Worm (Caenorhabditis elegans) whole organism, L2 larva: ENCODE data around the gene daf-5.
A peak's percentile ranks its signal among the peaks of the same experiment; 100 is the strongest.

Experiments
- C34F6.9 ChIP-seq: fragments of 150-350 bp; optimal IDR thresholded peaks from 2 replicates; lab custom pipeline; 2014; ENCODE audit warnings: missing biosample characterization, missing genetic modification characterization
- F13H6.1 ChIP-seq: sonication (generic microtip); optimal IDR thresholded peaks from 2 replicates; lab custom pipeline; 2016; ENCODE audit warnings: missing genetic modification characterization, missing compliant biosample characterization
- Y55F3AM.14 ChIP-seq: fragments of 200-800 bp; sonication (Bioruptor generic); optimal IDR thresholded peaks from 2 replicates; lab custom pipeline; 2018; ENCODE audit warnings: mild to moderate bottlenecking, missing genetic modification characterization, missing compliant biosample characterization
- ZK546.5 ChIP-seq: sonication (generic microtip); optimal IDR thresholded peaks from 2 replicates; lab custom pipeline; 2017; ENCODE audit warnings: missing biosample characterization, missing genetic modification characterization
- alr-1 ChIP-seq: fragments of 150-350 bp; optimal IDR thresholded peaks from 2 replicates; lab custom pipeline; 2014; ENCODE audit warnings: missing biosample characterization, missing genetic modification characterization
- aly-2 ChIP-seq: fragments of 150-350 bp; optimal IDR thresholded peaks from 2 replicates; lab custom pipeline; 2014; ENCODE audit warnings: missing biosample characterization, missing genetic modification characterization
- ama-1 ChIP-seq: fragments of 150-350 bp; optimal IDR thresholded peaks from 2 replicates; lab custom pipeline; 2018; ENCODE audit warnings: inconsistent platforms
- blmp-1 ChIP-seq: sonication (generic microtip); optimal IDR thresholded peaks from 2 replicates; lab custom pipeline; 2017; ENCODE audit warnings: missing genetic modification characterization, mild to moderate bottlenecking, missing compliant biosample characterization, antibody characterized with exemption, moderate library complexity; ENCODE audit not compliant: insufficient read depth
- ceh-16 ChIP-seq: fragments of 150-350 bp; optimal IDR thresholded peaks from 2 replicates; lab custom pipeline; 2014; ENCODE audit warnings: missing biosample characterization, missing genetic modification characterization
- crh-2 ChIP-seq: sonication (generic microtip); optimal IDR thresholded peaks from 2 replicates; lab custom pipeline; 2017; ENCODE audit warnings: missing biosample characterization, missing genetic modification characterization
- dmd-4 ChIP-seq: sonication (generic microtip); optimal IDR thresholded peaks from 2 replicates; lab custom pipeline; 2017; ENCODE audit warnings: missing biosample characterization, missing genetic modification characterization
- egl-27 ChIP-seq: sonication (generic microtip); optimal IDR thresholded peaks from 3 replicates; lab custom pipeline; 2017; ENCODE audit warnings: missing biosample characterization, missing genetic modification reagents, missing genetic modification characterization
- elt-1 ChIP-seq: fragments of 150-350 bp; optimal IDR thresholded peaks from 2 replicates; lab custom pipeline; 2014; ENCODE audit warnings: missing biosample characterization, missing genetic modification characterization
- elt-3 ChIP-seq: sonication (generic microtip); optimal IDR thresholded peaks from 2 replicates; lab custom pipeline; 2017; ENCODE audit warnings: missing biosample characterization, missing genetic modification characterization
- fos-1 ChIP-seq: fragments of 150-350 bp; optimal IDR thresholded peaks from 2 replicates; lab custom pipeline; 2014; ENCODE audit warnings: missing biosample characterization, missing genetic modification characterization
- gmeb-1 ChIP-seq: fragments of 150-350 bp; optimal IDR thresholded peaks from 2 replicates; lab custom pipeline; 2014; ENCODE audit warnings: missing biosample characterization, missing genetic modification characterization
- lin-11 ChIP-seq: fragments of 150-350 bp; sonication (generic microtip); optimal IDR thresholded peaks from 2 replicates; lab custom pipeline; 2014; ENCODE audit warnings: missing biosample characterization, missing genetic modification characterization, inconsistent platforms, mixed read lengths
- lin-13 ChIP-seq: fragments of 150-350 bp; optimal IDR thresholded peaks from 2 replicates; lab custom pipeline; 2014; ENCODE audit warnings: missing biosample characterization, missing genetic modification reagents, missing genetic modification characterization
- lin-39 ChIP-seq: fragments of 150-350 bp; optimal IDR thresholded peaks from 2 replicates; lab custom pipeline; 2014; ENCODE audit warnings: missing biosample characterization, missing genetic modification reagents, missing genetic modification characterization
- lsy-2 ChIP-seq, 2 experiments: fragments of 150-350 bp in 1 of 2; sonication (generic microtip) in 1 of 2; optimal IDR thresholded peaks; 2 replicates each; lab custom pipeline; 2014 to 2017; ENCODE audit warnings: missing biosample characterization in 2 of 2, missing genetic modification characterization in 2 of 2
- mab-5 ChIP-seq: fragments of 150-350 bp; optimal IDR thresholded peaks from 2 replicates; lab custom pipeline; 2014; ENCODE audit warnings: missing biosample characterization, missing genetic modification characterization
- mbf-1 ChIP-seq: sonication (generic microtip); optimal IDR thresholded peaks from 2 replicates; lab custom pipeline; 2017; ENCODE audit warnings: missing biosample characterization, missing genetic modification characterization
- mdl-1 ChIP-seq, 2 experiments: fragments of 150-350 bp in 1 of 2; sonication (generic microtip) in 1 of 2; optimal IDR thresholded peaks; 2 replicates each; lab custom pipeline; 2017; ENCODE audit warnings: missing biosample characterization in 2 of 2, missing genetic modification characterization in 2 of 2
- nhr-10 ChIP-seq: sonication (generic microtip); optimal IDR thresholded peaks from 2 replicates; lab custom pipeline; 2017; ENCODE audit warnings: missing biosample characterization, missing genetic modification characterization
- nhr-11 ChIP-seq: fragments of 150-350 bp; optimal IDR thresholded peaks from 2 replicates; lab custom pipeline; 2014; ENCODE audit warnings: missing biosample characterization, missing genetic modification characterization
- nhr-21 ChIP-seq: fragments of 150-350 bp; optimal IDR thresholded peaks from 2 replicates; lab custom pipeline; 2014; ENCODE audit warnings: missing biosample characterization, missing genetic modification characterization
- nhr-237 ChIP-seq: fragments of 150-350 bp; optimal IDR thresholded peaks from 2 replicates; lab custom pipeline; 2014; ENCODE audit warnings: missing biosample characterization, missing genetic modification characterization
- nhr-25 ChIP-seq: fragments of 150-350 bp; sonication (generic microtip); optimal IDR thresholded peaks from 3 replicates; lab custom pipeline; 2014; ENCODE audit warnings: missing biosample characterization, missing genetic modification characterization
- nhr-6 ChIP-seq: fragments of 150-350 bp; optimal IDR thresholded peaks from 2 replicates; lab custom pipeline; 2014; ENCODE audit warnings: missing biosample characterization, missing genetic modification characterization
- nhr-77 ChIP-seq: fragments of 150-350 bp; optimal IDR thresholded peaks from 2 replicates; lab custom pipeline; 2014; ENCODE audit warnings: missing biosample characterization, missing genetic modification characterization
- sem-4 ChIP-seq: fragments of 150-350 bp; optimal IDR thresholded peaks from 2 replicates; lab custom pipeline; 2014; ENCODE audit warnings: missing biosample characterization, missing genetic modification reagents, missing genetic modification characterization
- skn-1 ChIP-seq: sonication (generic microtip); optimal IDR thresholded peaks from 2 replicates; lab custom pipeline; 2017; ENCODE audit warnings: missing biosample characterization, missing genetic modification characterization
- sma-3 ChIP-seq: sonication (generic microtip); optimal IDR thresholded peaks from 2 replicates; lab custom pipeline; 2016; ENCODE audit warnings: missing genetic modification reagents, missing genetic modification characterization, missing compliant biosample characterization
- sma-9 ChIP-seq, 2 experiments: fragments of 150-350 bp in 1 of 2; sonication (generic microtip) in 1 of 2; optimal IDR thresholded peaks; 2 replicates each; lab custom pipeline; 2014 to 2016; ENCODE audit warnings: missing genetic modification characterization in 2 of 2, mild to moderate bottlenecking in 1 of 2, missing biosample characterization in 1 of 2, missing compliant biosample characterization in 1 of 2, missing genetic modification reagents in 1 of 2, moderate library complexity in 1 of 2
- snpc-4 ChIP-seq: fragments of 150-350 bp; optimal IDR thresholded peaks from 2 replicates; lab custom pipeline; 2014; ENCODE audit warnings: missing biosample characterization, missing genetic modification characterization
- unc-39 ChIP-seq: fragments of 150-350 bp; optimal IDR thresholded peaks from 2 replicates; lab custom pipeline; 2014; ENCODE audit warnings: missing biosample characterization, missing genetic modification characterization
- zag-1 ChIP-seq: fragments of 150-350 bp; optimal IDR thresholded peaks from 2 replicates; lab custom pipeline; 2014; ENCODE audit warnings: missing biosample characterization, missing genetic modification characterization
- ztf-1 ChIP-seq: fragments of 200-800 bp; sonication (Bioruptor generic); conservative IDR thresholded peaks from 2 replicates; pipeline ENCODE4 v1.3.6; 2022; ENCODE audit warnings: missing genetic modification characterization, missing compliant biosample characterization
- ztf-11 ChIP-seq: sonication (generic microtip); optimal IDR thresholded peaks from 2 replicates; lab custom pipeline; 2017; ENCODE audit warnings: missing biosample characterization, missing genetic modification characterization

The daf-5 gene

DNA sequence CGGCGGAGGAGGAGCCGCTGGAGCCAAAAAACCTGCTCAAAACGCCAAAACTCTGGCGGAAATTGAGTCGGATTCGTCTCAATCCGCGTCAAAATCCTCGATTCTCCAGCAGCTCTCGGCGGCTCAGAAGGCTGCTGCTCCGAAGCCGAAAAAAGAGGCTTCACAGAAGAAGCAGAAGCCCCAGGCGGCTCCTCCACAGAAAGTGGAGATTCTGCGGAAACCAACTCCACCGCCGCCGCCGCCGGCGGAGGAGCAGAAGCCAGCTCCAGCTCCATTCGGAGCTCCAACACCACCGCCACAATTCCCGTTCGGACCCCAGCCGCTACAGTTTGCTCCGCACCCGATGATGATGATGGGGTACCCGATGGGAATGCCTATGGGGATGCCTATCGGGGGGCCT is 34.8 kb upstream of the daf-5 start:
- TF ChIP-seq alr-1 (tag; lab: Kevin White, UChicago) (no peak), mdl-1 (tag; optimal IDR thresholded peaks at IDR 0.05; lab: Kevin White, UChicago) (no peak), unc-39 (no peak), nhr-77 (tag; lab: Kevin White, UChicago) (no peak), nhr-25 (no peak), mbf-1 (tag; lab: Kevin White, UChicago) (no peak)

DNA sequence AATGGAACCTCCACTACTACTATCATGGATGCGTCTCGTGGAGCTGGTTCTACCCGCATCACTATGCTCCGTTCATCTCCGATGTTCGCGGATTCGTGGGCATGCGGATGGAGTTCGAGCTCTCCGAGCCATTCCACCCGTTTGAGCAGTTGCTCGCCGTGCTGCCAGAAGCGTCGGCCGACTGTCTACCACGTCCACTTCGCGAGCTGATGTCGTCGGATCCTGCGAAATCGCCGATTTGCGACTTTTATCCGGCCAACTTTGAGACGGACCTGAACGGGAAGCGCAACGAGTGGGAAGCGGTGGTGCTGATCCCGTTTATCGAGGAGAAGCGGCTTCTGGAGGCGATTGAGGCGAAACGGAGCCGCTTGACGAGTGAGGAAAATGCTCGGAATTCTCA is 25.7 kb upstream of the daf-5 start:
- TF ChIP-seq C34F6.9 (tag; lab: Kevin White, UChicago) (no peak), fos-1 (tag; lab: Kevin White, UChicago) (no peak), elt-1 (tag; lab: Kevin White, UChicago) (no peak), ztf-1 (no peak), Y55F3AM.14 (GFP tag; lab: Kevin White, UChicago) (no peak), unc-39 (no peak), zag-1 (tag; lab: Kevin White, UChicago) (no peak), sem-4 (tag; lab: Kevin White, UChicago) (no peak), ceh-16 (tag; lab: Kevin White, UChicago) (no peak)
- TF ChIP-seq, all 48 proteins: peak for 0

- no peak for TF ChIP-seq nhr-10 (tag; lab: Kevin White, UChicago)
- no peak for TF ChIP-seq lin-11
- no peak for TF ChIP-seq egl-27 (tag; lab: Kevin White, UChicago)
- no peak for TF ChIP-seq dmd-4 (tag; lab: Kevin White, UChicago)
- TF ChIP-seq lsy-2 (tag; optimal IDR thresholded peaks at IDR 0.05; lab: Kevin White, UChicago), result no peak
- TF ChIP-seq, all 48 proteins: peak for 0
These were observed 22.7 kb upstream of the daf-5 start for ce11 chrII:14074825-14075224.

DNA sequence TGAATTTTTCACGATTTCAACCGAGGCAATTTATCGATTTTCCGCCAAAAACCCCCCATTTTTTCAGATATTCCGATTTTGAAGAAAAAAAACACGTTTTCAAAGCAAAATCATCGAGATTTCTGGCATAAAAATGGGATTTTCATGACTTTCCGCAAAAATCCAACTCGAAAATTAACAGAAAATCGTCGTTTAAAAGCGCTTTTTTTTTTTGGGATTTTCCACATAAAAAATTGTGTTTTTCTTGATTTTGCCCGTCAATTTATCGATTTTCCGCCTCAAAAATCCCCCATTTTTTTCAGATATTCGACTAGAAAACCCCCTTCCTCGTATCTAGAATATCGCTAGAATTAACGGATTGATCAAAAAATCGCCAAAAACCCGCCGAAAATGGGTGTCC is 16.5 kb upstream of the daf-5 start, which contains the start of gene xrn-1:
xrn-1 (plus strand) TSS at position 301 of the 400 bp plus-strand sequence.
- no peak for TF ChIP-seq skn-1
- TF ChIP-seq mab-5, result no peak

- TF ChIP-seq lin-13 (no peak), sma-3 (no peak), nhr-11 (tag; lab: Kevin White, UChicago) (no peak)
These were observed 13.4 kb upstream of the daf-5 start for ce11 chrII:14065486-14065885.

- TF ChIP-seq ztf-1 (no peak), ceh-16 (tag; lab: Kevin White, UChicago) (no peak), nhr-25 (no peak), egl-27 (tag; lab: Kevin White, UChicago) (no peak), blmp-1 (tag; lab: Kevin White, UChicago) (no peak), elt-1 (tag; lab: Kevin White, UChicago) (no peak)
These were observed 11.9 kb upstream of the daf-5 start for ce11 chrII:14064051-14064450.

DNA sequence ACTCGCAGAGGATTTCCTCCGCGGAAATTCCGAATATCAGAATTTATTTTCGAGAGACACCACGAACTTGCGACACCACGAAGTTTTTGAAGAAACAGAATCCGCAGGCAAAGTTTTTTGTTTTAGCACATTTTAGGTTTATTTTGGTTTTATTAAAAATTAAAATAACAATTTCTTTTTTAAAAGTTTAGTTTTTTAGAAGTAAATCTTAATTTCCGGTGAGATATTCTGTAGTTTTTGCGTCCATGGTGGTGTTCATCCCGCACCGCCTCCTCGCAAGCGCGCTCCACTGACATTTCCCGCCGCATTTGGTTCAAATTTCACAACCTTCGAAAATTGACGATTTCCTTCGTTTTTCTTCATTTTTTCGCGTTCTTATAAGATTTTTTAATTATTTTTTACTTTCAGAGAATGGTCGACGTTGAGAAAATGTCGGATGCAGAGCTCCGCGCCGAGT is 11.0 kb upstream of the daf-5 start, which contains the start of gene lem-2:
lem-2 (plus strand) TSS at position 407 of the 457 bp plus-strand sequence.
- TF ChIP-seq elt-1 (tag; lab: Kevin White, UChicago) (no peak), ceh-16 (tag; lab: Kevin White, UChicago) (no peak), F13H6.1 (tag; lab: Kevin White, UChicago) (peak; percentile 62), nhr-6 (tag; lab: Kevin White, UChicago) (no peak), crh-2 (peak; percentile 64), aly-2 (no peak), lin-13 (peak; percentile 79), ama-1 (lab: Kevin White, UChicago) (no peak), nhr-25 (peak; percentile 50), sem-4 (tag; lab: Kevin White, UChicago) (peak; percentile 18), nhr-77 (tag; lab: Kevin White, UChicago) (no peak), sma-3 (peak; percentile 89), ZK546.5 (tag; lab: Kevin White, UChicago) (no peak), fos-1 (tag; lab: Kevin White, UChicago) (peak; percentile 14), gmeb-1 (tag; lab: Kevin White, UChicago) (peak; percentile 74), sma-9 (GFP tag; optimal IDR thresholded peaks at IDR 0.05; lab: Kevin White, UChicago) (no peak), sma-9 (tag; optimal IDR thresholded peaks at IDR 0.05; lab: Kevin White, UChicago) (no peak), ztf-11 (tag; lab: Kevin White, UChicago) (no peak), lin-11 (peak; percentile 56), egl-27 (tag; lab: Kevin White, UChicago) (peak; percentile 47), elt-3 (no peak), nhr-10 (tag; lab: Kevin White, UChicago) (no peak), alr-1 (tag; lab: Kevin White, UChicago) (no peak), ztf-1 (no peak), nhr-237 (tag; lab: Kevin White, UChicago) (no peak), nhr-11 (tag; lab: Kevin White, UChicago) (no peak), mbf-1 (tag; lab: Kevin White, UChicago) (no peak), nhr-21 (peak; percentile 25), snpc-4 (tag; lab: Kevin White, UChicago) (no peak), mab-5 (no peak), lin-39 (tag; lab: Kevin White, UChicago) (no peak)
